Worm (Caenorhabditis elegans) whole organism, L3 larva: Measurements from ENCODE around the gene fmo-5.

ENCODE experiments used
- aly-2 ChIP-seq: fragments of 150-350 bp; optimal IDR thresholded peaks from 2 replicates; lab custom pipeline; 2014; ENCODE audit warnings: missing biosample characterization, missing genetic modification characterization
- ama-1 ChIP-seq: fragments of 150-350 bp; optimal IDR thresholded peaks from 2 replicates; lab custom pipeline; 2018
- elt-1 ChIP-seq: fragments of 150-350 bp; optimal IDR thresholded peaks from 2 replicates; lab custom pipeline; 2014; ENCODE audit warnings: missing biosample characterization, missing genetic modification characterization
- lsy-12 ChIP-seq: sonication (generic microtip); optimal IDR thresholded peaks from 2 replicates; lab custom pipeline; 2016; ENCODE audit warnings: mild to moderate bottlenecking, missing genetic modification characterization, missing compliant biosample characterization
- nhr-11 ChIP-seq: fragments of 150-350 bp; optimal IDR thresholded peaks from 2 replicates; lab custom pipeline; 2014; ENCODE audit warnings: missing biosample characterization, missing genetic modification characterization
- skn-1 ChIP-seq: fragments of 150-350 bp; optimal IDR thresholded peaks from 2 replicates; lab custom pipeline; 2014; ENCODE audit warnings: missing biosample characterization, missing genetic modification characterization
- snpc-4 ChIP-seq: fragments of 150-350 bp; optimal IDR thresholded peaks from 2 replicates; lab custom pipeline; 2014; ENCODE audit warnings: missing biosample characterization, missing genetic modification characterization
- tbx-2 ChIP-seq: sonication (generic microtip); optimal IDR thresholded peaks from 2 replicates; lab custom pipeline; 2016; ENCODE audit warnings: mild to moderate bottlenecking, missing genetic modification characterization, missing compliant biosample characterization
- unc-39 ChIP-seq: sonication (generic microtip); optimal IDR thresholded peaks from 4 replicates; lab custom pipeline; 2017; ENCODE audit warnings: missing biosample characterization, missing genetic modification characterization
- unc-62 ChIP-seq: fragments of 150-350 bp; sonication (generic microtip); optimal IDR thresholded peaks from 4 replicates; lab custom pipeline; 2014; ENCODE audit warnings: missing biosample characterization, missing genetic modification reagents, missing genetic modification characterization
- zag-1 ChIP-seq: fragments of 150-350 bp; optimal IDR thresholded peaks from 2 replicates; lab custom pipeline; 2014; ENCODE audit warnings: missing biosample characterization, missing genetic modification characterization
- ztf-4 ChIP-seq: fragments of 150-350 bp; optimal IDR thresholded peaks from 2 replicates; lab custom pipeline; 2014; ENCODE audit warnings: missing biosample characterization, missing genetic modification characterization

DNA sequence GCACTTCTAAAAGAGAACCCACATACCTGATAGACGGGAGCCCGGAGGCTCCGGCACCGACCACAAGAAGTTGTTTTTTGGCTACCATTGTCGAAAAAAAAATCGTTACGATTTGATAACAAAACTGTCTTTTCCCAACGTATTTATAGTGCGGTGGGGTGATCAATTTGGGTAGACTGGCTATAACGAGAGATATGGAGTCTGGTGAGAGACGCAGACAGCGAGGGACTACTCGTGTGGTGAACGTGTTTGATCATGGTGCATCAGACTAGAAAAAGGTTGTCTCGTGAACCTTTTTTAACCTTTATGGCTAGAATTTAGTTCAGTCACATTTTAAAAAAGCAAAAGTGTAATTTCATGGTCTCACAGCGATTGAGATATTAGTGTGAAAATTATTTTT is at the start of gene fmo-5:
- TF ChIP-seq nhr-11 (tag; lab: Kevin White, UChicago) (no peak), tbx-2 (tag; lab: Kevin White, UChicago) (no peak), unc-39 (tag; lab: Kevin White, UChicago) (no peak), aly-2 (tag; lab: Kevin White, UChicago) (no peak), snpc-4 (no peak), unc-62 (GFP tag; lab: Kevin White, UChicago) (no peak), ama-1 (lab: Kevin White, UChicago) (no peak), elt-1 (tag; lab: Kevin White, UChicago) (no peak), lsy-12 (tag; lab: Kevin White, UChicago) (no peak), skn-1 (no peak), zag-1 (tag; lab: Kevin White, UChicago) (no peak), ztf-4 (no peak)
